Fruit fly (Drosophila melanogaster): ENCODE measurements around the gene JYalpha.
"Not testable (repeated sequence)": the region's sequence is repeated elsewhere in the genome, so short reads cannot be mapped to it uniquely, and the experiment has no call there.

DNA sequence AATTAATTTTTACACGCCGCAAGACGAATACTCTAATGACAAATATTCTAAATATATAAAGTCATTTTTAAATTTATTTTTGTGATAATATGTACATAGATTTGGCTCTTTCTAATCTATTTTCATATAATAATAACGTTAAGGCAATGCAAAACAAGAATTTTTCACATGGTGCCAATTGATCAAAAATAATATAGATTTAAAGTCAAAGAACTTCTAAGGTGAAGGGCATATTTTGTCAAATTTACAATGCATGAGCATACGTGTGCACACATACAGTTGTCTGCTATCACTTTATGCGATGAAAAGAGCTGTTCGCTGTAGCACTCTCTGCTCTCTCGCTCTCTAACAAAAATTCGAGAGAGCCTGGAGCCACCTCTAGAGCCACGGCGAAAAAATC is 52.9 kb downstream of the JYalpha start:
- not testable (repeated sequence) for TF ChIP-seq CG6813 (GFP tag; optimal IDR thresholded peaks at IDR 0.05); cad (GFP tag; optimal IDR thresholded peaks at IDR 0.05); sima (GFP tag; optimal IDR thresholded peaks at IDR 0.05); Dad (GFP tag; optimal IDR thresholded peaks at IDR 0.05); CG1024 (GFP tag; IDR thresholded peaks at IDR 0.05); CTCF (GFP tag; optimal IDR thresholded peaks at IDR 0.05); CG8478 (optimal IDR thresholded peaks at IDR 0.05); slp2 (GFP tag; optimal IDR thresholded peaks at IDR 0.05); CG4360 (GFP tag; IDR thresholded peaks at IDR 0.05); nerfin-1 (tag; optimal IDR thresholded peaks at IDR 0.05); CG42726 (GFP tag; IDR thresholded peaks at IDR 0.05; ENCODE audit: partially characterized antibody)
- TF ChIP-seq CG2199 (GFP tag; IDR thresholded peaks at IDR 0.05), result peak; percentile 73; the same call in 2 of the 3 replicates

Measured in whole organism, embryonic.